Fruit fly (Drosophila melanogaster): ENCODE data around the gene Spn77Bb.

The Spn77Bb gene

dm6 chr3L:20347762-20348580 lies 27.2 kb downstream of the Spn77Bb start, which contains the start of the genes Rbbp5 and eRF1 (continued):
- no peak for TF ChIP-seq fd102C (GFP tag; optimal IDR thresholded peaks at IDR 0.05)
- TF ChIP-seq slp2 (GFP tag; optimal IDR thresholded peaks at IDR 0.05): peak; percentile 27
- TF ChIP-seq HLH4C (GFP tag; IDR thresholded peaks at IDR 0.05; ENCODE audit: partially characterized antibody): peak; percentile 86
- TF ChIP-seq mam (GFP tag; optimal IDR thresholded peaks at IDR 0.05): peak; percentile 81
- peak; percentile 84 for TF ChIP-seq CG32772 (GFP tag; IDR thresholded peaks at IDR 0.05)
- no peak for TF ChIP-seq zf30C (GFP tag; optimal IDR thresholded peaks at IDR 0.05)
- peak; percentile 20 for TF ChIP-seq CG3065 (GFP tag; optimal IDR thresholded peaks at IDR 0.05)
- peak; percentile 50; the same call in 1 of the 2 replicates for TF ChIP-seq GATAe (GFP tag; conservative IDR thresholded peaks at IDR 0.05)
- peak; percentile 80 for TF ChIP-seq trem (tag; optimal IDR thresholded peaks at IDR 0.05)
- no peak for TF ChIP-seq Vsx1 (GFP tag; optimal IDR thresholded peaks at IDR 0.05)
- TF ChIP-seq corto (GFP tag; optimal IDR thresholded peaks at IDR 0.05): peak; percentile 53
- peak; percentile 47 for TF ChIP-seq wor (GFP tag; IDR thresholded peaks at IDR 0.05)
- peak; percentile 65 for TF ChIP-seq Atf6 (GFP tag; IDR thresholded peaks at IDR 0.05)
- peak; percentile 73 for TF ChIP-seq PHDP (tag; optimal IDR thresholded peaks at IDR 0.05)
- TF ChIP-seq unc-4 (GFP tag; IDR thresholded peaks at IDR 0.05; ENCODE audit: partially characterized antibody): peak; percentile 83
- TF ChIP-seq CG8765 (GFP tag; IDR thresholded peaks at IDR 0.05): peak; percentile 64
- TF ChIP-seq Oaz (GFP tag; IDR thresholded peaks at IDR 0.05): peak; percentile 69
- peak; percentile 75 for TF ChIP-seq Awh (GFP tag; IDR thresholded peaks at IDR 0.05)
- peak; percentile 82 for TF ChIP-seq tin (GFP tag; optimal IDR thresholded peaks at IDR 0.05)
- no peak for TF ChIP-seq ash1 (GFP tag; optimal IDR thresholded peaks at IDR 0.05)
- TF ChIP-seq CG3163 (GFP tag; optimal IDR thresholded peaks at IDR 0.05): no peak
- no peak for TF ChIP-seq jing (GFP tag; optimal IDR thresholded peaks at IDR 0.05)
- no peak for TF ChIP-seq odd (GFP tag; optimal IDR thresholded peaks at IDR 0.05)
- no peak; the same call in 1 of the 2 replicates for TF ChIP-seq CG10959 (GFP tag; IDR thresholded peaks at IDR 0.05)
- TF ChIP-seq zen (tag; optimal IDR thresholded peaks at IDR 0.05): peak; percentile 79
- TF ChIP-seq sisA (GFP tag; IDR thresholded peaks at IDR 0.05): no peak; the same call in 1 of the 2 replicates
- TF ChIP-seq CG15479 (GFP tag; optimal IDR thresholded peaks at IDR 0.05): peak; percentile 74
- no peak for TF ChIP-seq wek (GFP tag; optimal IDR thresholded peaks at IDR 0.05)
- peak; percentile 42 for TF ChIP-seq shn (GFP tag; optimal IDR thresholded peaks at IDR 0.05)
- no peak for TF ChIP-seq CG1792 (GFP tag; optimal IDR thresholded peaks at IDR 0.05)
- TF ChIP-seq lola (GFP tag; optimal IDR thresholded peaks at IDR 0.05): peak in 1 of 3 experiments; percentile 77
- no peak for TF ChIP-seq CG31365 (tag; optimal IDR thresholded peaks at IDR 0.05)
- TF ChIP-seq CG8089 (GFP tag; optimal IDR thresholded peaks at IDR 0.05): peak; percentile 44
- peak; percentile 58 for TF ChIP-seq ems (GFP tag; optimal IDR thresholded peaks at IDR 0.05)
- TF ChIP-seq CG4404 (GFP tag; IDR thresholded peaks at IDR 0.05): no peak
- no peak for TF ChIP-seq Drgx (GFP tag; IDR thresholded peaks at IDR 0.05)
- TF ChIP-seq CG16815 (GFP tag; optimal IDR thresholded peaks at IDR 0.05): peak; percentile 58
- no peak for TF ChIP-seq CG8281 (tag; optimal IDR thresholded peaks at IDR 0.05)
- no peak; the same call in 1 of the 2 replicates for TF ChIP-seq ttk (GFP tag; IDR thresholded peaks at IDR 0.05)
- TF ChIP-seq Mes4 (GFP tag; optimal IDR thresholded peaks at IDR 0.05): peak; percentile 40
- TF ChIP-seq CG15011 (GFP tag; optimal IDR thresholded peaks at IDR 0.05): no peak
- TF ChIP-seq Gug (GFP tag; IDR thresholded peaks at IDR 0.05): peak; percentile 85; the same call in 3 of the 4 replicates
- peak; percentile 56 for TF ChIP-seq CG7786 (GFP tag; optimal IDR thresholded peaks at IDR 0.05)
- no peak for TF ChIP-seq CG14667 (GFP tag; IDR thresholded peaks at IDR 0.05)
- TF ChIP-seq Kr (GFP tag; optimal IDR thresholded peaks at IDR 0.05): no peak
- peak; percentile 70 for TF ChIP-seq MBD-R2 (GFP tag; IDR thresholded peaks at IDR 0.05)
- TF ChIP-seq CG10654 (GFP tag; optimal IDR thresholded peaks at IDR 0.05): peak; percentile 73
- peak; percentile 81 for TF ChIP-seq grau (tag; optimal IDR thresholded peaks at IDR 0.05)
- no peak for TF ChIP-seq kah (GFP tag; optimal IDR thresholded peaks at IDR 0.05)
